Worm (Caenorhabditis elegans) whole organism, young adult: Measurements from ENCODE around the gene B0334.20.

Experiments used
- C06A6.2 ChIP-seq: fragments of 200-800 bp; sonication (Bioruptor generic); conservative IDR thresholded peaks from 2 replicates; pipeline ENCODE4 v1.3.6; 2022; ENCODE audit warnings: missing genetic modification characterization, missing compliant biosample characterization
- C17E4.6 ChIP-seq: fragments of 200-800 bp; sonication (Bioruptor generic); IDR thresholded peaks from 2 replicates; pipeline ENCODE4 v1.3.6; 2022; ENCODE audit warnings: missing genetic modification reagents, missing genetic modification characterization, missing compliant biosample characterization
- D2030.7 ChIP-seq: fragments of 200-800 bp; sonication (Bioruptor generic); IDR thresholded peaks from 2 replicates; pipeline ENCODE4 v1.3.6; 2022; ENCODE audit warnings: missing genetic modification reagents, missing genetic modification characterization, missing compliant biosample characterization
- F23B12.7 ChIP-seq: sonication (generic microtip); optimal IDR thresholded peaks from 2 replicates; lab custom pipeline; 2017; ENCODE audit warnings: missing genetic modification characterization, mild to moderate bottlenecking, missing compliant biosample characterization, antibody characterized with exemption, moderate library complexity; ENCODE audit not compliant: insufficient read depth
- F39B2.1 ChIP-seq: fragments of 200-800 bp; sonication (Bioruptor generic); IDR thresholded peaks from 2 replicates; pipeline ENCODE4 v1.3.6; 2022; ENCODE audit warnings: missing genetic modification reagents, missing genetic modification characterization, missing compliant biosample characterization
- F55B11.4 ChIP-seq: sonication (generic microtip); optimal IDR thresholded peaks from 2 replicates; lab custom pipeline; 2016; ENCODE audit warnings: missing compliant biosample characterization, missing genetic modification characterization, borderline replicate concordance; ENCODE audit not compliant: insufficient read depth
- Y53F4B.3 ChIP-seq: fragments of 200-800 bp; sonication (Bioruptor generic); IDR thresholded peaks from 2 replicates; pipeline ENCODE4 v1.3.6; 2022; ENCODE audit warnings: missing genetic modification reagents, missing genetic modification characterization, missing compliant biosample characterization
- Y53G8AR.9 ChIP-seq: fragments of 200-800 bp; sonication (Bioruptor generic); conservative IDR thresholded peaks from 2 replicates; pipeline ENCODE4 v1.3.6; 2022; ENCODE audit warnings: missing genetic modification reagents, missing genetic modification characterization, missing compliant biosample characterization
- Y67H2A.10 ChIP-seq: fragments of 200-800 bp; sonication (Bioruptor generic); conservative IDR thresholded peaks from 2 replicates; pipeline ENCODE4 v1.3.6; 2022; ENCODE audit warnings: missing genetic modification reagents, missing genetic modification characterization, missing compliant biosample characterization
- akir-1 ChIP-seq: fragments of 200-800 bp; sonication (Bioruptor generic); optimal IDR thresholded peaks from 2 replicates; lab custom pipeline; 2018; ENCODE audit warnings: mild to moderate bottlenecking, missing genetic modification characterization, moderate library complexity, missing compliant biosample characterization
- ama-1 ChIP-seq, 3 experiments: fragments of 150-350 bp in 1 of 3; sonication (generic microtip) in 2 of 3; optimal IDR thresholded peaks; 2 replicates each; lab custom pipeline; 2014 to 2018; ENCODE audit warnings: missing biosample characterization in 2 of 3, missing genetic modification characterization in 2 of 3, missing genetic modification reagents in 2 of 3
- aptf-3 ChIP-seq: fragments of 200-800 bp; sonication (Bioruptor generic); IDR thresholded peaks from 2 replicates; pipeline ENCODE4 v1.3.6; 2022; ENCODE audit warnings: missing genetic modification characterization, missing compliant biosample characterization
- atf-7 ChIP-seq: sonication (generic microtip); optimal IDR thresholded peaks from 2 replicates; lab custom pipeline; 2017; ENCODE audit warnings: mild to moderate bottlenecking, missing genetic modification characterization, missing compliant biosample characterization
- athp-1 ChIP-seq: sonication (generic microtip); optimal IDR thresholded peaks from 2 replicates; lab custom pipeline; 2017; ENCODE audit warnings: mild to moderate bottlenecking, missing genetic modification characterization, missing compliant biosample characterization
- ceh-100 ChIP-seq: fragments of 200-800 bp; sonication (Bioruptor generic); IDR thresholded peaks from 2 replicates; pipeline ENCODE4 v1.3.6; 2022; ENCODE audit warnings: missing genetic modification reagents, missing genetic modification characterization, missing compliant biosample characterization
- ceh-58 ChIP-seq: fragments of 200-800 bp; sonication (Bioruptor generic); IDR thresholded peaks from 2 replicates; pipeline ENCODE4 v1.3.6; 2022; ENCODE audit warnings: missing genetic modification characterization, missing compliant biosample characterization
- chd-7 ChIP-seq: sonication (generic microtip); optimal IDR thresholded peaks from 2 replicates; lab custom pipeline; 2016; ENCODE audit warnings: mild to moderate bottlenecking, missing genetic modification characterization, moderate library complexity, missing compliant biosample characterization
- dpff-1 ChIP-seq: sonication (generic microtip); optimal IDR thresholded peaks from 2 replicates; lab custom pipeline; 2017; ENCODE audit warnings: mild to moderate bottlenecking, missing genetic modification characterization, missing compliant biosample characterization
- egl-18 ChIP-seq: fragments of 200-800 bp; sonication (Bioruptor generic); IDR thresholded peaks from 2 replicates; pipeline ENCODE4 v1.3.6; 2022; ENCODE audit warnings: missing genetic modification reagents, missing genetic modification characterization, missing compliant biosample characterization
- egrh-3 ChIP-seq: fragments of 200-800 bp; sonication (Bioruptor generic); IDR thresholded peaks from 2 replicates; pipeline ENCODE4 v1.3.6; 2022; ENCODE audit warnings: missing genetic modification reagents, missing genetic modification characterization, missing compliant biosample characterization
- ets-4 ChIP-seq: fragments of 200-800 bp; sonication (Bioruptor generic); optimal IDR thresholded peaks from 2 replicates; lab custom pipeline; 2018; ENCODE audit warnings: mild to moderate bottlenecking, missing genetic modification characterization, missing compliant biosample characterization
- fkh-3 ChIP-seq: sonication (generic microtip); optimal IDR thresholded peaks from 2 replicates; lab custom pipeline; 2016; ENCODE audit warnings: mild to moderate bottlenecking, missing genetic modification characterization, missing compliant biosample characterization
- hlh-26 ChIP-seq: fragments of 200-800 bp; sonication (Bioruptor generic); conservative IDR thresholded peaks from 2 replicates; pipeline ENCODE4 v1.3.6; 2022; ENCODE audit warnings: missing genetic modification reagents, missing genetic modification characterization, missing compliant biosample characterization
- hrde-1 ChIP-seq: sonication (generic microtip); optimal IDR thresholded peaks from 2 replicates; lab custom pipeline; 2016; ENCODE audit warnings: missing genetic modification characterization, mild to moderate bottlenecking, missing compliant biosample characterization, moderate library complexity, missing genotype, missing genetic modification reagents, borderline replicate concordance
- lag-1 ChIP-seq: fragments of 200-800 bp; sonication (Bioruptor generic); IDR thresholded peaks from 2 replicates; pipeline ENCODE4 v1.3.6; 2022; ENCODE audit warnings: missing genetic modification reagents, missing genetic modification characterization, missing compliant biosample characterization
- lin-35 ChIP-seq, 3 experiments: fragments of 150-350 bp in 2 of 3; sonication (generic microtip) in 1 of 3; optimal IDR thresholded peaks; 2 replicates each; lab custom pipeline; 2014 to 2018; ENCODE audit warnings: missing biosample characterization in 3 of 3, missing genetic modification characterization in 3 of 3, missing genetic modification reagents in 3 of 3
- lin-40 ChIP-seq: sonication (generic microtip); optimal IDR thresholded peaks from 2 replicates; lab custom pipeline; 2016; ENCODE audit warnings: missing genetic modification characterization, mild to moderate bottlenecking, missing compliant biosample characterization, missing genotype, missing genetic modification reagents
- lin-54 ChIP-seq: fragments of 200-800 bp; sonication (Bioruptor generic); optimal IDR thresholded peaks from 2 replicates; lab custom pipeline; 2018; ENCODE audit warnings: mild to moderate bottlenecking, missing genetic modification characterization, missing compliant biosample characterization
- lir-1 ChIP-seq: fragments of 200-800 bp; sonication (Bioruptor generic); conservative IDR thresholded peaks from 2 replicates; pipeline ENCODE4 v1.3.6; 2022; ENCODE audit warnings: missing genetic modification reagents, missing genetic modification characterization, missing compliant biosample characterization
- madf-10 ChIP-seq: sonication (generic microtip); optimal IDR thresholded peaks from 2 replicates; lab custom pipeline; 2016; ENCODE audit warnings: mild to moderate bottlenecking, missing genetic modification characterization, missing compliant biosample characterization
- madf-8 ChIP-seq: fragments of 200-800 bp; sonication (Bioruptor generic); conservative IDR thresholded peaks from 2 replicates; pipeline ENCODE4 v1.3.6; 2022; ENCODE audit warnings: missing genetic modification reagents, missing genetic modification characterization, missing compliant biosample characterization
- mcd-1 ChIP-seq: fragments of 200-800 bp; sonication (Bioruptor generic); IDR thresholded peaks from 2 replicates; pipeline ENCODE4 v1.3.6; 2022; ENCODE audit warnings: missing genetic modification reagents, missing genetic modification characterization, missing compliant biosample characterization
- nfya-1 ChIP-seq: sonication (generic microtip); optimal IDR thresholded peaks from 2 replicates; lab custom pipeline; 2017; ENCODE audit warnings: antibody characterized with exemption, missing compliant biosample characterization, missing genetic modification characterization, borderline replicate concordance; ENCODE audit not compliant: insufficient read depth
- nhr-27 ChIP-seq: fragments of 200-800 bp; sonication (Bioruptor generic); optimal IDR thresholded peaks from 2 replicates; lab custom pipeline; 2018; ENCODE audit warnings: mild to moderate bottlenecking, missing genetic modification characterization, moderate library complexity, missing compliant biosample characterization
- nhr-80 ChIP-seq: sonication (generic microtip); optimal IDR thresholded peaks from 2 replicates; lab custom pipeline; 2016; ENCODE audit warnings: missing genetic modification characterization, missing compliant biosample characterization
- pbrm-1 ChIP-seq: fragments of 200-800 bp; sonication (Bioruptor generic); IDR thresholded peaks from 2 replicates; pipeline ENCODE4 v1.3.6; 2022; ENCODE audit warnings: missing genetic modification reagents, missing genetic modification characterization, missing compliant biosample characterization
- rcor-1 ChIP-seq: fragments of 200-800 bp; sonication (Bioruptor generic); IDR thresholded peaks from 2 replicates; pipeline ENCODE4 v1.3.6; 2022; ENCODE audit warnings: missing genetic modification reagents, missing genetic modification characterization, missing compliant biosample characterization
- rec-8 ChIP-seq, 2 experiments: sonication (generic microtip); optimal IDR thresholded peaks; 2 replicates each; lab custom pipeline; 2016; ENCODE audit warnings: mild to moderate bottlenecking in 2 of 2, missing genetic modification characterization in 2 of 2, missing genetic modification reagents in 2 of 2, missing genotype in 2 of 2, missing biosample characterization in 1 of 2, missing compliant biosample characterization in 1 of 2, moderate library complexity in 1 of 2
- repo-1 ChIP-seq: sonication (generic microtip); optimal IDR thresholded peaks from 2 replicates; lab custom pipeline; 2017; ENCODE audit warnings: mild to moderate bottlenecking, missing genetic modification characterization, missing compliant biosample characterization
- snpc-1.1 ChIP-seq: sonication (generic microtip); optimal IDR thresholded peaks from 2 replicates; lab custom pipeline; 2017; ENCODE audit warnings: missing genetic modification characterization, mild to moderate bottlenecking, missing compliant biosample characterization, antibody characterized with exemption, moderate library complexity, missing genotype, missing genetic modification reagents; ENCODE audit not compliant: insufficient read depth
- somi-1 ChIP-seq: fragments of 200-800 bp; sonication (Bioruptor generic); optimal IDR thresholded peaks from 2 replicates; lab custom pipeline; 2018; ENCODE audit warnings: mild to moderate bottlenecking, missing genetic modification characterization, missing compliant biosample characterization
- unc-62 ChIP-seq: fragments of 150-350 bp; optimal IDR thresholded peaks from 2 replicates; lab custom pipeline; 2014; ENCODE audit warnings: missing biosample characterization, missing genetic modification reagents, missing genetic modification characterization
- zim-3 ChIP-seq: sonication (generic microtip); optimal IDR thresholded peaks from 2 replicates; lab custom pipeline; 2017; ENCODE audit warnings: mild to moderate bottlenecking, missing genetic modification characterization, moderate library complexity, missing compliant biosample characterization
- ztf-25 ChIP-seq: fragments of 200-800 bp; sonication (Bioruptor generic); IDR thresholded peaks from 2 replicates; pipeline ENCODE4 v1.3.6; 2022; ENCODE audit warnings: missing genetic modification reagents, missing genetic modification characterization, missing compliant biosample characterization

B0334.20 gene

DNA sequence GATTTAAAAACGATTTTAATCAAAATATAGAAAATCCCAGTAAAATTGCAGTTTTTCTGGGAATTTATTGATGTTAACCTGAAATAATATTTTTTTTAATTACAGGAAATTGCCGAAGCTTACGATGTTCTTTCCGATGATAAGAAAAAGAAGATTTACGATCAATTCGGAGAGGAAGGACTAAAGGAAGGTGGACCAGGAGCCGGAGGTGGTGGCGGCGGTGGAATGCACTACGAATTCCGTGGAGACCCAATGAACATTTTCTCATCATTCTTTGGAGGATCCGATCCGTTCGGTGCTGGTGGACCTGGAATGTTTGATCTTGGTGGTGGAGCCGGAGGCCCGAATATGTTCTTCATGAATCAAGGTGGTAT, 45.7 kb upstream of the B0334.20 start (continued):
- no peak for TF ChIP-seq unc-62 (GFP tag; lab: Kevin White, UChicago)
- TF ChIP-seq, all 124 proteins: peak for 4

DNA sequence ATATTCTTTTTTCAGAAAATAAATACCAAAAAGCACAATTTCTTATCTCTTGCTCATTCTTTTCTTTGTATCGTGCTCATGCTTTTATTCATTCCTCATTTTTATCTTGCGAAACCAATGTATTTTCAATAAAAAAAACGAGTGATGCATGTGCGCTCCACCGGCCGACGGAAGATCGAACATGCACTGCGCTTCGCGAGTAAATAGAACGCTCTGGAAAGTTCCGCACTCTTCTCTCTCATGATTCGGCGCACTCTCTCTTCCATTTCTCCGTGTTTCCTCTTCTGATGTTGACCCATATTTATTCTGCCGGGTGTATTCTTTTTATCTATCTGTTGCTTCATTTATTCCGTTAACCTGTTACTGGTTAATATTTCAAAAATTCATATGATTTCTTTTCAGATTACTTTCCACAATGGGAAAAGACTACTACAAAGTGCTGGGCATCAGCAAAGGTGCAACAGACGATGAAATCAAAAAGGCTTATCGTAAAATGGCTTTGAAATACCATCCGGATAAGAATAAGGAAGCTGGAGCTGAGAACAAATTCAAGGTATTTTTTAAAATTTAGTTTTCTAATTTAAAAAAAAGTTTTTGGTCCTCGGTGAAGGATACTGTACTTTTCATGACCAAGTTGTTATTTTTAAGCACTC, 45.2 kb upstream of the B0334.20 start, which contains the start of gene dnj-13:
Gene dnj-13, plus strand, starts transcription at position 403 of the 653 bp plus-strand sequence.
- TF ChIP-seq rcor-1 (GFP tag; lab: Robert Waterston, UW) (peak; percentile 94), akir-1 (peak; percentile 89), lir-1 (GFP tag; lab: Robert Waterston, UW) (peak; percentile 91), snpc-1.1 (tag; lab: Kevin White, UChicago) (no peak), ceh-58 (GFP tag; lab: Robert Waterston, UW) (0 out of 2 replicates have a peak, but pooled peaks have one; percentile 81), nhr-80 (tag; lab: Kevin White, UChicago) (peak; percentile 45), D2030.7 (GFP tag; lab: Robert Waterston, UW) (peak; percentile 92), somi-1 (GFP tag; lab: Kevin White, UChicago) (peak; percentile 90), madf-10 (tag; lab: Kevin White, UChicago) (peak; percentile 77), lin-54 (peak; percentile 93), nfya-1 (no peak), aptf-3 (GFP tag; lab: Robert Waterston, UW) (peak; percentile 89; the same call in 1 of the 2 replicates), mcd-1 (GFP tag; lab: Robert Waterston, UW) (peak; percentile 99), dpff-1 (tag; lab: Kevin White, UChicago) (peak; percentile 58), zim-3 (tag; lab: Kevin White, UChicago) (peak; percentile 89), Y53G8AR.9 (GFP tag; lab: Robert Waterston, UW) (peak; percentile 98), pbrm-1 (GFP tag; lab: Robert Waterston, UW) (peak; percentile 98), F39B2.1 (peak; percentile 93), egrh-3 (GFP tag; lab: Robert Waterston, UW) (peak; percentile 54), madf-8 (GFP tag; lab: Robert Waterston, UW) (peak; percentile 77), F55B11.4 (no peak), egl-18 (peak; percentile 92), ama-1 (optimal IDR thresholded peaks at IDR 0.05; lab: Kevin White, UChicago) (peak; percentile 70), ama-1 (GFP tag; optimal IDR thresholded peaks at IDR 0.05; lab: Kevin White, UChicago) (peak in 1 of 2 experiments; percentile 28), hlh-26 (GFP tag; lab: Robert Waterston, UW) (no peak), lin-40 (tag; lab: Kevin White, UChicago) (peak; percentile 98), ztf-25 (GFP tag; lab: Robert Waterston, UW) (peak; percentile 85; the same call in 1 of the 2 replicates), C17E4.6 (GFP tag; lab: Robert Waterston, UW) (peak; percentile 94), nhr-27 (peak; percentile 93), lag-1 (GFP tag; lab: Robert Waterston, UW) (no peak), Y67H2A.10 (GFP tag; lab: Robert Waterston, UW) (peak; percentile 95), chd-7 (tag; lab: Kevin White, UChicago) (peak; percentile 98), repo-1 (tag; lab: Kevin White, UChicago) (peak; percentile 91), Y53F4B.3 (GFP tag; lab: Robert Waterston, UW) (peak; percentile 36; the same call in 1 of the 2 replicates), ets-4 (GFP tag; lab: Kevin White, UChicago) (no peak), hrde-1 (peak; percentile 14), fkh-3 (tag; lab: Kevin White, UChicago) (peak; percentile 76), C06A6.2 (GFP tag; lab: Robert Waterston, UW) (peak; percentile 89), F23B12.7 (tag; lab: Kevin White, UChicago) (peak; percentile 87), athp-1 (peak; percentile 97), ceh-100 (GFP tag; lab: Robert Waterston, UW) (peak; percentile 93), rec-8 (tag; optimal IDR thresholded peaks at IDR 0.05; lab: Kevin White, UChicago) (no peak), lin-35 (GFP tag; optimal IDR thresholded peaks at IDR 0.05; lab: Kevin White, UChicago) (peak in 2 of 3 experiments; percentile 18 to 82), atf-7 (peak; percentile 96)
